Fruit fly (Drosophila melanogaster): ENCODE data around the gene CG42502.

DNA sequence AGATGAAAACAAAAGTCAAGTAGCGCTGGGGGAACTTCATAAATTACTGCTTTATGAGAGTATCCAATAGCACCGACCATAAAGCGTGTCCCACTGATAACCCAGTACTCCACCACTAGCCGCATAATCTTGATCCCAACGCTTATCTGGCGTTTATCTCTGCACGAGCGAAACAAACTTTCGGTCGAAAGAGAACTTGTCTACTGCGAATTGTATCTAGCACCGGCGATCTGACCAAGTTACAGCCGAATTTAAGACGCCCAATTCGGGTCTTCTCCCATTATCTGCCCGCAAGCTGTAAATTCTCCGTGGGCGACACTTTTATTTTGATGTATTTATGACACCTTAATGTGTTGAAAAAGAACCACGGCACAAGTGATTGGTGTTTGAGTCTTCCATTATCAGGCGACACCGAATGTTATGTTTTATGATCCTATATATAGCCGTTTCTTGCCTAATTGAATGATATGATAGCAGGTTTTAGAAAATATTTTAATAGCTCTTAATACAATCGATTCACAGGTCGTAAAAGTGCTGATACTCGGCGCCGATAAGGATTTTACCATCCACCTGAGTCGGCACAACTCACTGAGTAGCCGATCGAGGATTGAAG is 21.2 kb downstream of the CG42502 start:
- TF ChIP-seq br (GFP tag; optimal IDR thresholded peaks at IDR 0.05) (no peak), psq (GFP tag; optimal IDR thresholded peaks at IDR 0.05) (no peak), Dfd (GFP tag; optimal IDR thresholded peaks at IDR 0.05) (no peak), brk (GFP tag; optimal IDR thresholded peaks at IDR 0.05) (no peak), HLH106 (tag; optimal IDR thresholded peaks at IDR 0.05) (no peak), CG9705 (GFP tag; optimal IDR thresholded peaks at IDR 0.05) (no peak), OdsH (GFP tag; optimal IDR thresholded peaks at IDR 0.05) (no peak)
